Fruit fly (Drosophila melanogaster) whole organism, wandering third instar larva: ENCODE measurements around the gene CG45676.

Source experiments
- Abd-B ChIP-seq: fragments of >200 bp; optimal IDR thresholded peaks from 2 replicates; lab custom pipeline; 2017; ENCODE audit warnings: missing biosample characterization, missing genetic modification characterization
- CG32264 ChIP-seq: fragments of 200-800 bp; sonication (Bioruptor generic); optimal IDR thresholded peaks from 2 replicates; lab custom pipeline; 2016; ENCODE audit warnings: missing biosample characterization, missing genetic modification characterization
- GATAd ChIP-seq: sonication (Bioruptor generic); optimal IDR thresholded peaks from 2 replicates; lab custom pipeline; 2016; ENCODE audit warnings: missing biosample characterization, missing genetic modification characterization
- HLH106 ChIP-seq: fragments of 200-800 bp; optimal IDR thresholded peaks from 3 replicates; lab custom pipeline; 2019; ENCODE audit warnings: missing biosample characterization, mild to moderate bottlenecking, missing genetic modification characterization, moderate library complexity
- Hnf4 ChIP-seq: fragments of 200-800 bp; sonication (Bioruptor generic); optimal IDR thresholded peaks from 2 replicates; lab custom pipeline; 2016; ENCODE audit warnings: missing biosample characterization, mild to moderate bottlenecking, missing genetic modification characterization
- Hr83 ChIP-seq: fragments of 200-300 bp; sonication (Bioruptor generic); optimal IDR thresholded peaks from 2 replicates; lab custom pipeline; 2016; ENCODE audit warnings: missing biosample characterization, mild to moderate bottlenecking, missing genetic modification characterization, moderate library complexity; ENCODE audit not compliant: poor library complexity, severe bottlenecking
- Mio ChIP-seq: sonication (Bioruptor generic); optimal IDR thresholded peaks from 2 replicates; lab custom pipeline; 2016; ENCODE audit warnings: missing biosample characterization, missing genetic modification characterization
- h ChIP-seq: fragments of 200-800 bp; sonication (Bioruptor generic); optimal IDR thresholded peaks from 3 replicates; lab custom pipeline; 2016; ENCODE audit warnings: missing biosample characterization, mild to moderate bottlenecking, missing genetic modification characterization
- pan ChIP-seq: fragments of >200 bp; optimal IDR thresholded peaks from 2 replicates; lab custom pipeline; 2017
- psq ChIP-seq: fragments of 200-800 bp; sonication (Bioruptor generic); optimal IDR thresholded peaks from 3 replicates; lab custom pipeline; 2017; ENCODE audit warnings: missing biosample characterization, mild to moderate bottlenecking, missing genetic modification characterization, moderate library complexity
- usp ChIP-seq: fragments of >200 bp; optimal IDR thresholded peaks from 2 replicates; lab custom pipeline; 2017; ENCODE audit warnings: missing biosample characterization, missing genetic modification characterization

DNA sequence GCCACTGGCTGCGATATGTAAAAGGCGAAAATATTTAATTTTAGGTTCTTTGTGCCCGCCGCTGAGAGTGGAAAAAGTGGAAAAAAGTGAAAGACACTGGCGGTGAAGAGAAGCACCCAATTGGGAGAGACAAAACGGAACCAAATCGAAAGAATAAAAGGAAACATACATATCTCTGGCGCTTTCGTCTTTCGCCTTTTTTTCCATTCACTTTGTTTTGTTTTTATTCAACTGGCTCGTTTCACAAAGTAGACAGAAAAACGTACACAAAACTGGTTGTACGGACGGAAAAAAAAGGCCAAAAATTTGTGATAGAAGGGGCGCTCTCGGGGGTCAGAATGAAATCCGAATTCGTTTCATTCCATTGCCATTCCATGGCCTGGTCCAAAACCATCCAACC, 31.0 kb downstream of the CG45676 start:
- TF ChIP-seq Mio (no peak), Hr83 (GFP tag; lab: Kevin White, UChicago) (no peak), GATAd (no peak), Abd-B (no peak), usp (GFP tag; lab: Kevin White, UChicago) (no peak), Hnf4 (no peak), CG32264 (GFP tag; lab: Kevin White, UChicago) (no peak), h (GFP tag; lab: Kevin White, UChicago) (no peak), psq (GFP tag; lab: Kevin White, UChicago) (peak; percentile 90), HLH106 (tag; lab: Kevin White, UChicago) (no peak), pan (lab: Kevin White, UChicago) (no peak)
